Worm (Caenorhabditis elegans) whole organism, L3 larva: ENCODE data around the gene dod-21.

Experiments
- ceh-16 ChIP-seq: sonication (generic microtip); optimal IDR thresholded peaks from 2 replicates; lab custom pipeline; 2017; ENCODE audit warnings: missing biosample characterization, missing genetic modification characterization
- ceh-28 ChIP-seq: fragments of 150-350 bp; optimal IDR thresholded peaks from 2 replicates; lab custom pipeline; 2014; ENCODE audit warnings: missing biosample characterization, missing genetic modification reagents, missing genetic modification characterization
- daf-12 ChIP-seq: fragments of 150-350 bp; optimal IDR thresholded peaks from 2 replicates; lab custom pipeline; 2014; ENCODE audit warnings: missing biosample characterization, missing genetic modification reagents, missing genetic modification characterization
- egl-5 ChIP-seq: fragments of 150-350 bp; optimal IDR thresholded peaks from 2 replicates; lab custom pipeline; 2017; ENCODE audit warnings: missing biosample characterization, missing genetic modification reagents, missing genetic modification characterization, inconsistent platforms
- elt-2 ChIP-seq: sonication (generic microtip); optimal IDR thresholded peaks from 2 replicates; lab custom pipeline; 2016; ENCODE audit warnings: missing genetic modification reagents, mild to moderate bottlenecking, missing genetic modification characterization, missing compliant biosample characterization
- elt-3 ChIP-seq, 3 experiments: fragments of 150-350 bp in 1 of 3; sonication (generic microtip) in 2 of 3; optimal IDR thresholded peaks; 2 replicates in 2 of 3; 4 replicates in 1 of 3; lab custom pipeline; 2014 to 2017; ENCODE audit warnings: missing biosample characterization in 3 of 3, missing genetic modification characterization in 3 of 3
- fkh-10 ChIP-seq: sonication (generic microtip); optimal IDR thresholded peaks from 2 replicates; lab custom pipeline; 2017; ENCODE audit warnings: missing biosample characterization, missing genetic modification reagents, missing genetic modification characterization
- fos-1 ChIP-seq: fragments of 150-350 bp; optimal IDR thresholded peaks from 2 replicates; lab custom pipeline; 2014; ENCODE audit warnings: missing biosample characterization, missing genetic modification characterization
- hmg-11 ChIP-seq: sonication (generic microtip); optimal IDR thresholded peaks from 2 replicates; lab custom pipeline; 2016; ENCODE audit warnings: missing genetic modification characterization, missing compliant biosample characterization
- jun-1 ChIP-seq: fragments of 150-350 bp; optimal IDR thresholded peaks from 2 replicates; lab custom pipeline; 2014; ENCODE audit warnings: missing biosample characterization, missing genetic modification reagents, missing genetic modification characterization
- lin-39 ChIP-seq: fragments of 150-350 bp; optimal IDR thresholded peaks from 2 replicates; lab custom pipeline; 2018; ENCODE audit warnings: missing biosample characterization, missing genetic modification reagents, missing genetic modification characterization
- mdl-1 ChIP-seq: fragments of 150-350 bp; optimal IDR thresholded peaks from 2 replicates; lab custom pipeline; 2014; ENCODE audit warnings: missing biosample characterization, missing genetic modification characterization
- mml-1 ChIP-seq: fragments of 150-350 bp; sonication (generic microtip); optimal IDR thresholded peaks from 3 replicates; lab custom pipeline; 2014; ENCODE audit warnings: missing biosample characterization, missing genetic modification characterization
- nfya-1 ChIP-seq: sonication (generic microtip); optimal IDR thresholded peaks from 2 replicates; lab custom pipeline; 2017; ENCODE audit warnings: missing genetic modification characterization, mild to moderate bottlenecking, missing compliant biosample characterization, antibody characterized with exemption, moderate library complexity; ENCODE audit not compliant: insufficient read depth
- nhr-11 ChIP-seq: fragments of 150-350 bp; optimal IDR thresholded peaks from 2 replicates; lab custom pipeline; 2014; ENCODE audit warnings: missing biosample characterization, missing genetic modification characterization
- nhr-12 ChIP-seq: fragments of 150-350 bp; optimal IDR thresholded peaks from 2 replicates; lab custom pipeline; 2014; ENCODE audit warnings: missing biosample characterization, missing genetic modification characterization
- nhr-23 ChIP-seq: fragments of 150-350 bp; optimal IDR thresholded peaks from 2 replicates; lab custom pipeline; 2014; ENCODE audit warnings: missing biosample characterization, missing genetic modification reagents, missing genetic modification characterization
- nhr-237 ChIP-seq: fragments of 150-350 bp; optimal IDR thresholded peaks from 2 replicates; lab custom pipeline; 2014; ENCODE audit warnings: missing biosample characterization, missing genetic modification characterization
- nhr-43 ChIP-seq: sonication (generic microtip); optimal IDR thresholded peaks from 2 replicates; lab custom pipeline; 2016; ENCODE audit warnings: mild to moderate bottlenecking, missing genetic modification characterization, missing compliant biosample characterization; ENCODE audit not compliant: poor library complexity, severe bottlenecking
- nhr-67 ChIP-seq: fragments of 150-350 bp; optimal IDR thresholded peaks from 2 replicates; lab custom pipeline; 2014; ENCODE audit warnings: missing biosample characterization, missing genetic modification characterization
- nhr-77 ChIP-seq: fragments of 150-350 bp; optimal IDR thresholded peaks from 2 replicates; lab custom pipeline; 2014; ENCODE audit warnings: missing biosample characterization, missing genetic modification characterization
- pha-4 ChIP-seq: fragments of 150-350 bp; optimal IDR thresholded peaks from 2 replicates; lab custom pipeline; 2014; ENCODE audit warnings: missing biosample characterization, missing genetic modification reagents, missing genetic modification characterization
- pqm-1 ChIP-seq: fragments of 150-350 bp; optimal IDR thresholded peaks from 2 replicates; lab custom pipeline; 2017; ENCODE audit warnings: missing biosample characterization, missing genetic modification characterization, inconsistent platforms
- skn-1 ChIP-seq: fragments of 150-350 bp; optimal IDR thresholded peaks from 2 replicates; lab custom pipeline; 2014; ENCODE audit warnings: missing biosample characterization, missing genetic modification characterization
- snpc-4 ChIP-seq: fragments of 150-350 bp; optimal IDR thresholded peaks from 2 replicates; lab custom pipeline; 2014; ENCODE audit warnings: missing biosample characterization, missing genetic modification characterization
- zag-1 ChIP-seq: fragments of 150-350 bp; optimal IDR thresholded peaks from 2 replicates; lab custom pipeline; 2014; ENCODE audit warnings: missing biosample characterization, missing genetic modification characterization

The dod-21 gene

DNA sequence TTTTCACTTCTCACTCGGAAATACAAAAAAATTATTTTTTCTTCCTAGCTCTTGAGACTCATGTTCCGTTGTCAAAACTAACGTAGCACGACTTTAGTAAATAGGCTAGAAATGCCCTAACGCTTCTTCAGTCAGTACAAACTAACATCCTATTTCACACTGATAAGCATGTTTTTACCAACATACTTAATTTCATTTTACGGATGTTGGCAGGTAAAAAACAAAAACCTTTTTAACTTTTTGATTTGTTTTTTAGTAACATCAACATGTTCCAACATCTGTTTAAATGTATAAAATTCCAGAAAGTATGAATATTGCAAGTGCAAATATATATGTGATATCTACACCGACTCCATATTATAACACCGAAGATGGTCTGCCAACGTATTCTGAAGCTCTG, 36.3 kb upstream of the dod-21 start, which contains the start of gene K08D8.10:
K08D8.10 (plus strand) TSS at position 301 of the 400 bp plus-strand sequence.
- TF ChIP-seq nhr-77 (tag; lab: Kevin White, UChicago) (no peak), elt-3 (tag; optimal IDR thresholded peaks at IDR 0.05; lab: Kevin White, UChicago) (no peak), egl-5 (no peak), mml-1 (tag; lab: Kevin White, UChicago) (no peak), nhr-43 (tag; lab: Kevin White, UChicago) (no peak), nfya-1 (no peak), daf-12 (no peak), mdl-1 (no peak)

DNA sequence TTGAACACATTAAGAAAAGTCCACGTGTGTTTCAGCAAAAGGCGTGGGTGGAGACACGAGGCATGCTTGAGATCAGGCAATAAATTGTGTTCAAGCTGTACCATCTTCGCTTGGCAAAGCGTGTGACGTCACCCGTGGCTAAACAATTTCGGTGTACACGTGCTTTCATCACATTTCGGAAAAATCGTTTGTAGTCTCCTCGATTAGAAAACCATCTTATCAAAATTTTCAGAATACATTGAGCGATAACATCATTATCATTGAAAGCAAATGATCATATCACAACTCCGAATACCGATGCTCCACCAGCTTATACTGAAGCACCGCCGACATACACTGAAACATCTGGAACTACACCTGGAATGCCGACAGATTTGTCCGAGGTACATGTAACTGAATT, 34.9 kb upstream of the dod-21 start:
- TF ChIP-seq pqm-1 (tag; lab: Kevin White, UChicago), result peak; percentile 51
- TF ChIP-seq nhr-11 (tag; lab: Kevin White, UChicago), result no peak
- TF ChIP-seq elt-2 (tag; lab: Kevin White, UChicago), result peak; percentile 86
- peak; percentile 50 for TF ChIP-seq jun-1 (tag; lab: Kevin White, UChicago)

DNA sequence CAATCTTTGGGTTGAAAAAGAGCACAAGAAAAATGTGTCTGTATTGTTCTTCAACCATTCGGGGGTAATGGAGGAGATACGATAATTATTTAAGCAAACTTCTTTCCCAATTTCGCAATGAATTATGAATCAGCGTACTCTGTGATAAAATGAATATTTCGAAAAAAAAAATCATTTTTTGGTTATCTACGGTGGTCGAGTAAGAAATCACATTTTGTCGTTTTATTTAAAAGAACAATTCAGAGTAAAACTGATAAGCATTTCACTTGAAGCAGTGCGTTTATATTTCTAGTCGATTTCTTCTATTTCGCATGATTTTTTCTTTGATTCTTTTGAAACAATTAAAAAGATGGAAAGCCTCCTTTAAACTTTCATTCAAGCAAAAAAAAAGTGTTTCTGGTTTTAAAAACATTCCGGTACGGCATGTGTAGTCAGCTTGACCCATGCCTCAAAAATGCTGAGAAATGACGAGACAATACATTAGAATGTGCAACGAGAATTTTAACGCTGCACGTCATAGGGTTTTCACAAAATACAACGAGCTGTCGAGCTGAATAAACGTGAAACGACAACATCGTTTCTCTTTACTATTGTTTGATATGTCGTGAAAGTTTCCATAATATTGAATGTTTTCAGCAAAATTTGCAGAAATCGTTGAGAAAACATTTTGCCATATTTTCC, 34.0 kb upstream of the dod-21 start, which contains the start of gene K08D8.2:
K08D8.2 (plus strand) TSS at position 631 of the 681 bp plus-strand sequence.
- TF ChIP-seq elt-3 (tag; optimal IDR thresholded peaks at IDR 0.05; lab: Kevin White, UChicago) (no peak), elt-2 (tag; lab: Kevin White, UChicago) (peak; percentile 61), nhr-11 (tag; lab: Kevin White, UChicago) (no peak), fkh-10 (GFP tag; lab: Kevin White, UChicago) (no peak)

DNA sequence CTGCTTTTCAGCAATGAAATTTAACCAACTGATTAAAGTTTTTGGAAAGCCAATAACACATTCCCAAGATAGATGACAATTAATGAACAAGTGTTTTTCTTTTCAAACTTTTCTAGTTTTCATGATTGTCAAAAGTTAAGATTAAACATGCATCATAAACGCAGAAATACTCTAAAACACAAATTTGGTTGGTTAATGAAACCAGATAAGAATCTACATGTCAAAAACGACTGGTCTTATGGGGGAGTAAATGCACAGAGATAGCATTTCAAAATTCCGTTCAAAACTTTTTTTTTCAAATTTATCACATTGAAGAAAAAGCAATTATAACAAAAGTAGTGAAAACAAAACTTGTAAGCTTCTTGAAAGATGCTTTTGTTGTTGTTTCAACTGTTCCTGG, 32.9 kb upstream of the dod-21 start:
- TF ChIP-seq nhr-237 (tag; lab: Kevin White, UChicago) (no peak), elt-2 (tag; lab: Kevin White, UChicago) (peak; percentile 64), daf-12 (no peak), nhr-77 (tag; lab: Kevin White, UChicago) (no peak), ceh-28 (tag; lab: Kevin White, UChicago) (no peak), nhr-12 (no peak)
- TF ChIP-seq, all 47 proteins: peak for 1

DNA sequence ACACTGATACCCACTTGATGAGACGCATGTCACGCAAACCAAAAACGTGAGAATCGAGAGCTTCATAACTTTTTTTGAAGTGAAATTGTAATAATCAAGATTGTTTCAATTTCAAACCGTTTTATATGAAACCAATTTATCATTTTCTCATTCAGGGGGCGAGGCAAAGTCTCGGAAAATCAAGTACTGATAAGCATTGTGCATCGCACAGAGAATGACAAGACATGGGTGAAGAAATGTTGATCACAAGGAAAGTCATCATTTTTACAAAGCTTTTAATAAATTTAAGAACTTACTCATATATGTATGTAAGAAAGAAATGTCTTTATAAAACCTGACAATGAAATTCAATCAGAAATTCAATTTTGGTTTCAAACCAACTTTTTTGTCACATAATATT, 30.0 kb upstream of the dod-21 start, which contains the start of gene K08D8.3:
K08D8.3 (minus strand) TSS at position 131 of the 400 bp plus-strand sequence.
- TF ChIP-seq skn-1 (tag; lab: Kevin White, UChicago) (peak; percentile 69), fos-1 (tag; lab: Kevin White, UChicago) (no peak), hmg-11 (tag; lab: Kevin White, UChicago) (no peak), pqm-1 (tag; lab: Kevin White, UChicago) (peak; percentile 82), ceh-16 (tag; lab: Kevin White, UChicago) (no peak), snpc-4 (tag; lab: Kevin White, UChicago) (no peak), lin-39 (tag; lab: Kevin White, UChicago) (no peak), pha-4 (tag; lab: Kevin White, UChicago) (no peak), zag-1 (tag; lab: Kevin White, UChicago) (no peak), elt-2 (tag; lab: Kevin White, UChicago) (peak; percentile 80), nhr-43 (tag; lab: Kevin White, UChicago) (no peak)

DNA sequence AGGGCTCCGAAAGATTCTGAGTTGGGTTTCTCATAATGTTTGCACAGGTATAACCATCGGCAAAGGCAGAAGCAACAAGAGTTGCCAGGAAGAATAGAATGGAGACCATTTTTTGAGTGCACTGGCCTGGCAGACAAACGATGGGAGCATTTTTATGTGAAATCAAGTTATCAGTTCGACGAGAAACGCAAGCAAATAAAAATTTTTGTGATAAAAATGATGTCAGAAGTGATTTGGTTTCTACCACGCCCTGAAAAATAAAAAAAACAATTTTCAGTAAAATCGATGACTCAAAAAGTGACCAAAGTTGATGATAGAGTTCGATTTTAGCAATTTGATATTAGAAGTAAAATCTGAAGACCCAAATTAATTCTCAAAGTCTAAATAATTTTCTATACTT, 26.7 kb upstream of the dod-21 start, which contains the start of gene K08D8.4:
K08D8.4 (minus strand) TSS at position 128 of the 400 bp plus-strand sequence.
- no peak for TF ChIP-seq mml-1 (tag; lab: Kevin White, UChicago)
- TF ChIP-seq zag-1 (tag; lab: Kevin White, UChicago), result no peak
- peak; percentile 73 for TF ChIP-seq pqm-1 (tag; lab: Kevin White, UChicago)
- TF ChIP-seq elt-2 (tag; lab: Kevin White, UChicago), result peak; percentile 78

DNA sequence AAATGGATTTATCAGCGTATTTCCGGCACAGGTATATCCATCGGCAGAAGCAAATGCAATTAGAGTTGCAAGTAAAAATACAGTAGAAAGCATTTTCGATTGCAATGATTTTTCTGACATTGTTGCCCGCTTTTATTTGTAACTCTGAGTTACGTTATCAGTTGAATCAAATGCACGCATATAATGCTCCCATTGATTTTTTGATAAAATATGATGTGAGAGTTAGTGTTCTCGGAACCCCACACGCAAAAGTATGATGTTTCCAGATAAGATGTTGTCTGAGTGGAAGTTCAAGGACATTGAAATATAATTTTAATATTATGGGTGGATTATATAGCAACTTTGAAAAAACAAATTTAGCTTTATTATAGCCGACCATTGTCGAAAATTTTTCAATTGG, 24.5 kb upstream of the dod-21 start, which contains the start of gene K08D8.5:
K08D8.5 (minus strand) TSS at position 140 of the 400 bp plus-strand sequence.
- TF ChIP-seq nhr-67 (no peak), pqm-1 (tag; lab: Kevin White, UChicago) (peak; percentile 51), elt-2 (tag; lab: Kevin White, UChicago) (peak; percentile 72), nhr-23 (tag; lab: Kevin White, UChicago) (no peak)
